Fruit fly (Drosophila melanogaster) whole organism, wandering third instar larva: ENCODE results near the gene CG14327.

Experiments
- Abd-B ChIP-seq: fragments of >200 bp; optimal IDR thresholded peaks from 2 replicates; lab custom pipeline; 2017; ENCODE audit warnings: missing biosample characterization, missing genetic modification characterization
- Mio ChIP-seq: sonication (Bioruptor generic); optimal IDR thresholded peaks from 2 replicates; lab custom pipeline; 2016; ENCODE audit warnings: missing biosample characterization, missing genetic modification characterization
- h ChIP-seq: fragments of 200-800 bp; sonication (Bioruptor generic); optimal IDR thresholded peaks from 3 replicates; lab custom pipeline; 2016; ENCODE audit warnings: missing biosample characterization, mild to moderate bottlenecking, missing genetic modification characterization
- pan ChIP-seq: fragments of >200 bp; optimal IDR thresholded peaks from 2 replicates; lab custom pipeline; 2017

dm6 chr3R:17601866-17602265 lies 11.6 kb upstream of the CG14327 start:
- TF ChIP-seq Abd-B (GFP tag; lab: Kevin White, UChicago) (no peak), h (no peak), Mio (no peak), pan (lab: Kevin White, UChicago) (no peak)
